Fruit fly (Drosophila melanogaster): ENCODE results near the gene CG14262.

- TF ChIP-seq CTCF (optimal IDR thresholded peaks at IDR 0.05) (no peak), CG8478 (optimal IDR thresholded peaks at IDR 0.05) (no peak)
Measured at dm6 chr3R:27225490-27225889, 39.7 kb downstream of the CG14262 start.

All from S2 (cell line).